Fruit fly (Drosophila melanogaster): Measurements from ENCODE around the gene Hyls1.

Hyls1 gene

DNA sequence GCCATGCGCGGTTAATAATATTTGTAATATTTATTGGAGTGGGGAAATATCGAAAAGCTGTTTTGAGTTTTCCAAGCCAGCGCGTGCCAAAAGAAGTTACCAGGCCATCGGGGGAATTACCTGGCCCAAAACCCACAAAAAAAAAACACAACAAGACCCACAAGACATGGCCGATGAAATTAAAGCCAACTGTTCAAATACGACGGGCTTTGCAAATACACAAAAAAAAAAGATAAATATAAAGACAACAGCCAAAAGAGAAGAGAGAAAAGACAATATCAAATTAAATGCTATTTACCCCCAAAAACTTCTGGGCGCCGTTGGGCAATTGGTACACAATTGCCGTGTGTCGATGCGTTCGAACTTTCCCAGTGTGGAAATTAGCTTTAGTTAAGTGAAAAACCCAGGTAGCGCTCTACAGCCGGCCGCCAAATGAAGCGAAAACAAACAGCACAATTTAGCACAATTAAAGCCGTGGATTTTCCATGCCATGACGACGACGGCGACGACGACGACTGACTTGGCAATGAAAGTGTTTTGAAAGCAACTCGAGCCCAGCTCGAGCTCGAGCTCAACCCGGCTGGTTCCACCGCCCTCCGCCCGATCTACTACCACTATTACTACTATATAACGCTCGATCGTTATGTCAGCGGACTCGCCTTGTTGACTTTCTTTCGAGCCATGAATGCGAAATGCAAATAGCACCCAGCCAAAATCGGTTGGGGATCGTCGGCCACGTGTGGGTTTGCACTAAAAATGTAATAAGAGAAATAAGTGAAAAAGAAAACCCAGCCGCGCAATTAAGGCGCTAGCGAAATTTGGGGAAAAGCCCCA lies 34.4 kb downstream of the Hyls1 start (continued):
- TF ChIP-seq CG17829 (tag; optimal IDR thresholded peaks at IDR 0.05) (no peak), pho (GFP tag; optimal IDR thresholded peaks at IDR 0.05) (peak; percentile 39), dan (GFP tag; IDR thresholded peaks at IDR 0.05) (no peak), tap (tag; optimal IDR thresholded peaks at IDR 0.05) (no peak), HLH3B (GFP tag; IDR thresholded peaks at IDR 0.05) (peak; percentile 57; the same call in 1 of the 2 replicates), ab (GFP tag; optimal IDR thresholded peaks at IDR 0.05) (no peak), CG9437 (GFP tag; optimal IDR thresholded peaks at IDR 0.05) (no peak), CoRest (tag; optimal IDR thresholded peaks at IDR 0.05) (peak; percentile 16), danr (GFP tag; IDR thresholded peaks at IDR 0.05) (peak; percentile 36; the same call in 1 of the 2 replicates), stc (GFP tag; IDR thresholded peaks at IDR 0.05) (peak; percentile 43; the same call in 1 of the 2 replicates), cato (GFP tag; optimal IDR thresholded peaks at IDR 0.05; ENCODE audit: borderline replicate concordance) (no peak), HHEX (GFP tag; optimal IDR thresholded peaks at IDR 0.05) (peak; percentile 50), lbe (GFP tag; optimal IDR thresholded peaks at IDR 0.05) (no peak), Lhr (GFP tag; optimal IDR thresholded peaks at IDR 0.05) (peak; percentile 10), Doc3 (GFP tag; IDR thresholded peaks at IDR 0.05; ENCODE audit: partially characterized antibody) (no peak), CG1832 (GFP tag; optimal IDR thresholded peaks at IDR 0.05) (no peak), CG2889 (GFP tag; IDR thresholded peaks at IDR 0.05) (no peak), gsb (GFP tag; IDR thresholded peaks at IDR 0.05) (no peak; the same call in 1 of the 2 replicates), CG1647 (GFP tag; optimal IDR thresholded peaks at IDR 0.05) (peak; percentile 37), grau (tag; optimal IDR thresholded peaks at IDR 0.05) (no peak), Dip3 (GFP tag; optimal IDR thresholded peaks at IDR 0.05) (peak; percentile 36), dmrt11E (tag; optimal IDR thresholded peaks at IDR 0.05) (no peak), bab2 (GFP tag; optimal IDR thresholded peaks at IDR 0.05) (no peak), CG18619 (GFP tag; optimal IDR thresholded peaks at IDR 0.05) (peak; percentile 40), CG16779 (GFP tag; IDR thresholded peaks at IDR 0.05) (no peak), Dll (GFP tag; IDR thresholded peaks at IDR 0.05; ENCODE audit: partially characterized antibody) (no peak), TFAM (GFP tag; optimal IDR thresholded peaks at IDR 0.05) (no peak), sob (GFP tag; IDR thresholded peaks at IDR 0.05) (peak; percentile 38; the same call in 1 of the 2 replicates), sens (GFP tag) (peak; percentile 83), CG18476 (GFP tag; optimal IDR thresholded peaks at IDR 0.05) (peak; percentile 6), CG8281 (tag; optimal IDR thresholded peaks at IDR 0.05) (no peak), CG7786 (GFP tag; optimal IDR thresholded peaks at IDR 0.05) (peak; percentile 0), CG16815 (GFP tag; optimal IDR thresholded peaks at IDR 0.05) (no peak), NC2α (GFP tag; optimal IDR thresholded peaks at IDR 0.05) (peak; percentile 10), CG31441 (GFP tag; IDR thresholded peaks at IDR 0.05) (peak; percentile 24; the same call in 1 of the 2 replicates), gt (GFP tag; IDR thresholded peaks at IDR 0.05) (no peak), ac (GFP tag; optimal IDR thresholded peaks at IDR 0.05) (no peak), Kr (GFP tag; optimal IDR thresholded peaks at IDR 0.05) (no peak), CG10366 (GFP tag; IDR thresholded peaks at IDR 0.05) (0 out of 2 replicates have a peak, but pooled peaks have one; percentile 10), salm (tag; optimal IDR thresholded peaks at IDR 0.05) (peak; percentile 19), psq (GFP tag; optimal IDR thresholded peaks at IDR 0.05) (no peak), Lpt (GFP tag; optimal IDR thresholded peaks at IDR 0.05) (no peak), tup (GFP tag; optimal IDR thresholded peaks at IDR 0.05) (peak; percentile 46), Dfd (GFP tag; optimal IDR thresholded peaks at IDR 0.05) (no peak), cg (GFP tag; optimal IDR thresholded peaks at IDR 0.05) (no peak), CG12236 (GFP tag; optimal IDR thresholded peaks at IDR 0.05) (peak; percentile 3), Awh (GFP tag; IDR thresholded peaks at IDR 0.05) (peak; percentile 77), row (GFP tag; IDR thresholded peaks at IDR 0.05) (no peak), chif (GFP tag; optimal IDR thresholded peaks at IDR 0.05) (no peak), Myb (GFP tag; optimal IDR thresholded peaks at IDR 0.05) (peak; percentile 13)
